Worm (Caenorhabditis elegans) whole organism, late embryonic: ENCODE data around the gene F44E2.10.

Experiments
- C38D4.7 ChIP-seq: fragments of 200-800 bp; sonication (Bioruptor generic); optimal IDR thresholded peaks from 2 replicates; lab custom pipeline; 2018; ENCODE audit warnings: mild to moderate bottlenecking, missing genetic modification characterization, moderate library complexity, missing compliant biosample characterization
- K02D7.2 ChIP-seq: sonication (generic microtip); optimal IDR thresholded peaks from 2 replicates; lab custom pipeline; 2017; ENCODE audit warnings: mild to moderate bottlenecking, missing genetic modification characterization, missing compliant biosample characterization
- T23F11.4 ChIP-seq: fragments of 200-800 bp; sonication (Bioruptor generic); optimal IDR thresholded peaks from 2 replicates; lab custom pipeline; 2018; ENCODE audit warnings: mild to moderate bottlenecking, missing genetic modification characterization, missing compliant biosample characterization
- Y22D7AL.16 ChIP-seq: sonication (generic microtip); optimal IDR thresholded peaks from 2 replicates; lab custom pipeline; 2016; ENCODE audit warnings: missing genetic modification characterization, missing compliant biosample characterization
- ceh-14 ChIP-seq: sonication (generic microtip); optimal IDR thresholded peaks from 2 replicates; lab custom pipeline; 2016; ENCODE audit warnings: missing genotype, missing genetic modification characterization, missing compliant biosample characterization
- ceh-18 ChIP-seq: sonication (generic microtip); optimal IDR thresholded peaks from 2 replicates; lab custom pipeline; 2016; ENCODE audit warnings: missing genetic modification characterization, missing compliant biosample characterization
- ceh-2 ChIP-seq: sonication (generic microtip); optimal IDR thresholded peaks from 2 replicates; lab custom pipeline; 2016; ENCODE audit warnings: missing genotype, missing genetic modification characterization, missing compliant biosample characterization
- ceh-22 ChIP-seq: sonication (generic microtip); optimal IDR thresholded peaks from 2 replicates; lab custom pipeline; 2017; ENCODE audit warnings: missing biosample characterization, missing genetic modification characterization
- ceh-30 ChIP-seq: fragments of 150-350 bp; optimal IDR thresholded peaks from 2 replicates; lab custom pipeline; 2014; ENCODE audit warnings: missing biosample characterization, missing genetic modification characterization
- ceh-31 ChIP-seq: sonication (generic microtip); optimal IDR thresholded peaks from 2 replicates; lab custom pipeline; 2016; ENCODE audit warnings: missing genetic modification characterization, missing compliant biosample characterization
- ceh-34 ChIP-seq: sonication (generic microtip); optimal IDR thresholded peaks from 2 replicates; lab custom pipeline; 2016; ENCODE audit warnings: mild to moderate bottlenecking, missing genetic modification characterization, missing compliant biosample characterization
- che-1 ChIP-seq: sonication (generic microtip); optimal IDR thresholded peaks from 2 replicates; lab custom pipeline; 2016; ENCODE audit warnings: mild to moderate bottlenecking, missing genetic modification characterization, missing compliant biosample characterization
- dmd-4 ChIP-seq: sonication (generic microtip); optimal IDR thresholded peaks from 2 replicates; lab custom pipeline; 2016; ENCODE audit warnings: borderline replicate concordance, missing genetic modification characterization, missing compliant biosample characterization
- elt-2 ChIP-seq: sonication (generic microtip); optimal IDR thresholded peaks from 2 replicates; lab custom pipeline; 2016; ENCODE audit warnings: missing genetic modification reagents, missing genetic modification characterization, missing compliant biosample characterization
- elt-4 ChIP-seq: sonication (generic microtip); optimal IDR thresholded peaks from 2 replicates; lab custom pipeline; 2016; ENCODE audit warnings: missing genetic modification characterization, missing compliant biosample characterization
- ets-4 ChIP-seq: sonication (generic microtip); optimal IDR thresholded peaks from 2 replicates; lab custom pipeline; 2016; ENCODE audit warnings: missing genetic modification characterization, missing compliant biosample characterization
- fkh-6 ChIP-seq: sonication (generic microtip); optimal IDR thresholded peaks from 2 replicates; lab custom pipeline; 2016; ENCODE audit warnings: missing genetic modification characterization, missing compliant biosample characterization
- gmeb-2 ChIP-seq: sonication (generic microtip); optimal IDR thresholded peaks from 2 replicates; lab custom pipeline; 2016; ENCODE audit warnings: missing genetic modification characterization, inconsistent platforms, missing compliant biosample characterization
- hlh-15 ChIP-seq: sonication (generic microtip); optimal IDR thresholded peaks from 2 replicates; lab custom pipeline; 2016; ENCODE audit warnings: missing genetic modification characterization, missing compliant biosample characterization
- hlh-30 ChIP-seq: sonication (generic microtip); optimal IDR thresholded peaks from 2 replicates; lab custom pipeline; 2017; ENCODE audit warnings: antibody characterized with exemption, missing genetic modification characterization, missing compliant biosample characterization; ENCODE audit not compliant: insufficient read depth
- hlh-8 ChIP-seq: sonication (generic microtip); optimal IDR thresholded peaks from 2 replicates; lab custom pipeline; 2016; ENCODE audit warnings: missing genotype, missing genetic modification characterization, missing compliant biosample characterization
- lin-11 ChIP-seq: fragments of 200-800 bp; sonication (Bioruptor generic); optimal IDR thresholded peaks from 2 replicates; lab custom pipeline; 2018; ENCODE audit warnings: mild to moderate bottlenecking, missing genetic modification characterization, missing compliant biosample characterization
- nfya-1 ChIP-seq: sonication (generic microtip); optimal IDR thresholded peaks from 2 replicates; lab custom pipeline; 2017; ENCODE audit warnings: missing genetic modification characterization, mild to moderate bottlenecking, missing compliant biosample characterization, antibody characterized with exemption, moderate library complexity
- nhr-11 ChIP-seq: fragments of 150-350 bp; optimal IDR thresholded peaks from 2 replicates; lab custom pipeline; 2014; ENCODE audit warnings: missing biosample characterization, missing genetic modification characterization
- nhr-232 ChIP-seq: sonication (generic microtip); optimal IDR thresholded peaks from 2 replicates; lab custom pipeline; 2016; ENCODE audit warnings: missing genetic modification characterization, missing compliant biosample characterization
- pat-9 ChIP-seq: fragments of 200-800 bp; sonication (Bioruptor generic); optimal IDR thresholded peaks from 2 replicates; lab custom pipeline; 2018; ENCODE audit warnings: mild to moderate bottlenecking, missing genetic modification characterization, moderate library complexity, missing compliant biosample characterization
- pha-2 ChIP-seq: sonication (generic microtip); optimal IDR thresholded peaks from 2 replicates; lab custom pipeline; 2017; ENCODE audit warnings: mild to moderate bottlenecking, missing genetic modification characterization, missing compliant biosample characterization
- pha-4 ChIP-seq: fragments of 150-350 bp; optimal IDR thresholded peaks from 2 replicates; lab custom pipeline; 2018; ENCODE audit warnings: missing biosample characterization, missing genetic modification reagents, missing genetic modification characterization
- pros-1 ChIP-seq: fragments of 150-350 bp; optimal IDR thresholded peaks from 2 replicates; lab custom pipeline; 2014; ENCODE audit warnings: missing biosample characterization, missing genetic modification reagents, missing genetic modification characterization
- ref-2 ChIP-seq: sonication (generic microtip); optimal IDR thresholded peaks from 2 replicates; lab custom pipeline; 2016; ENCODE audit warnings: missing genetic modification characterization, missing compliant biosample characterization
- sox-2 ChIP-seq: fragments of 200-800 bp; sonication (Bioruptor generic); IDR thresholded peaks from 2 replicates; pipeline ENCODE4 v1.3.6; 2022; ENCODE audit warnings: missing genetic modification reagents, missing genetic modification characterization, missing compliant biosample characterization
- sox-4 ChIP-seq: sonication (generic microtip); optimal IDR thresholded peaks from 2 replicates; lab custom pipeline; 2017; ENCODE audit warnings: mild to moderate bottlenecking, missing genetic modification characterization, inconsistent platforms, missing compliant biosample characterization
- syd-9 ChIP-seq: sonication (generic microtip); optimal IDR thresholded peaks from 2 replicates; lab custom pipeline; 2016; ENCODE audit warnings: mild to moderate bottlenecking, missing genetic modification characterization, moderate library complexity, missing compliant biosample characterization
- tbx-2 ChIP-seq: sonication (generic microtip); optimal IDR thresholded peaks from 2 replicates; lab custom pipeline; 2016; ENCODE audit warnings: missing genetic modification characterization, missing compliant biosample characterization
- tbx-7 ChIP-seq: sonication (generic microtip); optimal IDR thresholded peaks from 2 replicates; lab custom pipeline; 2016; ENCODE audit warnings: missing genotype, missing genetic modification characterization, missing compliant biosample characterization
- ttx-3 ChIP-seq: sonication (generic microtip); optimal IDR thresholded peaks from 2 replicates; lab custom pipeline; 2016; ENCODE audit warnings: missing genetic modification reagents, missing genetic modification characterization, missing compliant biosample characterization
- unc-42 ChIP-seq: sonication (generic microtip); optimal IDR thresholded peaks from 2 replicates; lab custom pipeline; 2016; ENCODE audit warnings: missing genotype, missing genetic modification characterization, missing compliant biosample characterization
- unc-55 ChIP-seq: sonication (generic microtip); optimal IDR thresholded peaks from 2 replicates; lab custom pipeline; 2017; ENCODE audit warnings: missing biosample characterization, missing genetic modification reagents, missing genetic modification characterization
- unc-86 ChIP-seq: sonication (generic microtip); optimal IDR thresholded peaks from 2 replicates; lab custom pipeline; 2016; ENCODE audit warnings: missing genetic modification characterization, missing compliant biosample characterization
- zip-5 ChIP-seq: sonication (generic microtip); optimal IDR thresholded peaks from 2 replicates; lab custom pipeline; 2016; ENCODE audit warnings: missing genetic modification characterization, missing compliant biosample characterization
- ztf-16 ChIP-seq: sonication (generic microtip); optimal IDR thresholded peaks from 2 replicates; lab custom pipeline; 2017; ENCODE audit warnings: missing genetic modification characterization, missing compliant biosample characterization

The F44E2.10 gene

ce11 chrIII:8811111-8811510 is 19.8 kb downstream of the F44E2.10 start:
- peak; percentile 96 for TF ChIP-seq unc-42
- no peak for TF ChIP-seq hlh-15 (tag; lab: Kevin White, UChicago)

DNA sequence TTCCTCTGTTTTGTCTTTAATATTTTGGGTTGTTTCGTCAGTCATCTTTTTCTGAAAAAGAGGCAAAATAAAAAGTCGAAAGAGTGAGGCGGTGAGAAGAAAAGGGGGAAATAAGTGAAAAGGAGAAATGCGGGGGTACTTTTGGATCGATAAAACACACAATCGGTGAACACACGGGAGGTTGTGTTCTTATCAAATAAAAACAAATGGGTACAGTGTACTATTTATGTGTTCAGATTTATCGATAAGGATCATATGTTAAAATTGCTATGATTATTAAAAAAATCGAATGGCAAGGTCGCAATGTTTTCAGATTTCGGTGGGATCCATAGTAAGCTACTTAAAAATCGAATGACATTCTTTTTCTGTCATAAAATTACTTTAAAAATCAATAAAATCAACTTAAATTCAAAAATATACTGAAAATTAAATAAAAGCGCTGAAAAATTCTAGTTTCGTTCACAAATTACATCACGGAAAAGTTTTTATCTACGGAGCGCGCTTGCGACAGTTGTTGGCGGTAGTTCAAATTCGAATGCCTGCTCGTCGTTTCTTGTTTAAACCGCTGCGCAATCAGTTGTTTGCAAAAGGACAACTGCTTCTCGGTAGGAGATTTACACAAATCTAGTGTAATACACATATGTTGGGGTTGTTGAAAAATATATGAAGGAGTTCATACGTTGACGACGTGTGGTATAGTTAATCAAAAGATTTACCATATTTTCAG is 21.5 kb downstream of the F44E2.10 start, which contains the start of gene prx-19:
prx-19 (minus strand) TSS at position 51 of the 727 bp plus-strand sequence.
- TF ChIP-seq nfya-1 (peak; percentile 43), unc-42 (peak; percentile 85), Y22D7AL.16 (tag; lab: Kevin White, UChicago) (no peak), unc-55 (peak; percentile 15), elt-2 (peak; percentile 26)

ce11 chrIII:8807246-8807645 is 23.7 kb downstream of the F44E2.10 start, which contains the start of gene F54F2.7:
F54F2.7 (minus strand) TSS chrIII:8807346.
- no peak for TF ChIP-seq pha-2 (tag; lab: Kevin White, UChicago)

DNA sequence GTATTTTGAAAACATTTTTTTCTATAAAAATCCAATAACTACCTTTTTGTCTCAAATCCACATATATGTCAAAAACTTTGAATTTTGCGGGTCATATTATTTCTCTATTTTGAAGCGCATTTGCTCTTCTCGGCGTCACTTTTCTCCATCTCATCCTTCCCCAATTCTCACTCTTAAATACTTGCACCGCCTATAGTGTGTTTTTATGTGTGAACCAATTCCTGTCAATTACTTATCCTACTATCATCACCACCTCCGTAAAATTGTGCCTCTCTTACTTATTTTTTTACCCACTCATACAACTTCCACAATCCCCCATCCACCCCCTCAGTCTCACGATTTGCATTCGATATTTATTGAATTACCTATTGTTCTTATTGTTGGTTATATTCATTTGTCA is 25.1 kb downstream of the F44E2.10 start:
- TF ChIP-seq ceh-18 (no peak), T23F11.4 (GFP tag; lab: Kevin White, UChicago) (no peak), elt-2 (no peak), nhr-232 (tag; lab: Kevin White, UChicago) (no peak), ceh-22 (tag; lab: Kevin White, UChicago) (no peak), nfya-1 (no peak), hlh-30 (tag; lab: Kevin White, UChicago) (no peak), nhr-11 (no peak), ztf-16 (tag; lab: Kevin White, UChicago) (no peak), gmeb-2 (tag; lab: Kevin White, UChicago) (no peak), C38D4.7 (no peak), pat-9 (tag; lab: Kevin White, UChicago) (no peak), sox-2 (GFP tag; lab: Robert Waterston, UW) (no peak), tbx-2 (no peak), ceh-14 (tag; lab: Kevin White, UChicago) (no peak), lin-11 (tag; lab: Kevin White, UChicago) (no peak), K02D7.2 (no peak)

- TF ChIP-seq ttx-3 (tag; lab: Kevin White, UChicago) (no peak), elt-2 (peak; percentile 56), sox-2 (GFP tag; lab: Robert Waterston, UW) (0 out of 2 replicates have a peak, but pooled peaks have one; percentile 3), ceh-2 (tag; lab: Kevin White, UChicago) (peak; percentile 66), nfya-1 (peak; percentile 98), elt-4 (tag; lab: Kevin White, UChicago) (no peak), ceh-18 (peak; percentile 99), pha-4 (no peak), pros-1 (tag; lab: Kevin White, UChicago) (peak; percentile 100), ceh-14 (tag; lab: Kevin White, UChicago) (peak; percentile 72), ref-2 (tag; lab: Kevin White, UChicago) (peak; percentile 93), unc-55 (peak; percentile 99), ceh-34 (tag; lab: Kevin White, UChicago) (peak; percentile 92), hlh-8 (tag; lab: Kevin White, UChicago) (peak; percentile 78), dmd-4 (tag; lab: Kevin White, UChicago) (peak; percentile 64), zip-5 (tag; lab: Kevin White, UChicago) (peak; percentile 50), ets-4 (tag; lab: Kevin White, UChicago) (peak; percentile 85), fkh-6 (tag; lab: Kevin White, UChicago) (no peak), K02D7.2 (no peak), ceh-31 (tag; lab: Kevin White, UChicago) (peak; percentile 97), che-1 (tag; lab: Kevin White, UChicago) (peak; percentile 45), unc-42 (peak; percentile 84), syd-9 (tag; lab: Kevin White, UChicago) (peak; percentile 89), tbx-7 (tag; lab: Kevin White, UChicago) (peak; percentile 16), unc-86 (tag; lab: Kevin White, UChicago) (peak; percentile 29), sox-4 (tag; lab: Kevin White, UChicago) (no peak), ceh-30 (tag; lab: Kevin White, UChicago) (peak; percentile 93)
Observed at ce11 chrIII:8801864-8802818, 28.8 kb downstream of the F44E2.10 start.
